Worm (Caenorhabditis elegans): ENCODE results near the gene nimk-1.

Gene nimk-1

ce11 chrII:12570523-12570922 lies 35.0 kb downstream of the nimk-1 start, which contains the start of gene Y38E10A.1:
Gene Y38E10A.1, minus strand, starts transcription at chrII:12570623.
- TF ChIP-seq aly-1 (tag; optimal IDR thresholded peaks at IDR 0.05) (no peak), hnd-1 (tag; optimal IDR thresholded peaks at IDR 0.05) (no peak), flt-1 (GFP tag; IDR thresholded peaks at IDR 0.05) (no peak), scrt-1 (GFP tag; IDR thresholded peaks at IDR 0.05) (no peak), hmg-4 (GFP tag; optimal IDR thresholded peaks at IDR 0.05) (no peak), ceh-36 (tag; optimal IDR thresholded peaks at IDR 0.05) (no peak), ceh-13 (GFP tag; optimal IDR thresholded peaks at IDR 0.05) (no peak), ama-1 (optimal IDR thresholded peaks at IDR 0.05) (no peak)

- TF ChIP-seq aly-1 (tag; optimal IDR thresholded peaks at IDR 0.05), result no peak
- TF ChIP-seq tbx-37 (GFP tag; conservative IDR thresholded peaks at IDR 0.05), result no peak
- TF ChIP-seq ceh-13 (GFP tag; optimal IDR thresholded peaks at IDR 0.05), result no peak
- TF ChIP-seq tra-4 (tag; optimal IDR thresholded peaks at IDR 0.05), result no peak
- no peak for TF ChIP-seq ama-1 (optimal IDR thresholded peaks at IDR 0.05)
- TF ChIP-seq hnd-1 (tag; optimal IDR thresholded peaks at IDR 0.05), result no peak
- no peak for TF ChIP-seq hmg-4 (GFP tag; optimal IDR thresholded peaks at IDR 0.05)
- TF ChIP-seq ceh-36 (tag; optimal IDR thresholded peaks at IDR 0.05), result no peak
- TF ChIP-seq F13C5.2 (tag; optimal IDR thresholded peaks at IDR 0.05), result no peak
- TF ChIP-seq B0310.2 (tag; optimal IDR thresholded peaks at IDR 0.05), result no peak
- no peak for TF ChIP-seq tbx-11 (GFP tag; IDR thresholded peaks at IDR 0.05)
- TF ChIP-seq hmbx-1 (tag; optimal IDR thresholded peaks at IDR 0.05), result no peak
- no peak for TF ChIP-seq pes-1 (GFP tag; IDR thresholded peaks at IDR 0.05)
- no peak for TF ChIP-seq ets-7 (tag; optimal IDR thresholded peaks at IDR 0.05)
- no peak for TF ChIP-seq flt-1 (GFP tag; IDR thresholded peaks at IDR 0.05)
Measured at ce11 chrII:12572760-12573159, 37.2 kb downstream of the nimk-1 start, which contains the start of gene Y38E10A.35. Gene Y38E10A.35, minus strand, starts transcription at chrII:12572860.

- TF ChIP-seq ets-7 (tag; optimal IDR thresholded peaks at IDR 0.05), result no peak
- no peak for TF ChIP-seq ceh-36 (tag; optimal IDR thresholded peaks at IDR 0.05)
- no peak for TF ChIP-seq aly-1 (tag; optimal IDR thresholded peaks at IDR 0.05)
- TF ChIP-seq ceh-13 (GFP tag; optimal IDR thresholded peaks at IDR 0.05), result no peak
- no peak for TF ChIP-seq tbx-11 (GFP tag; IDR thresholded peaks at IDR 0.05)
- TF ChIP-seq sea-1 (GFP tag; conservative IDR thresholded peaks at IDR 0.05), result no peak
- TF ChIP-seq scrt-1 (GFP tag; IDR thresholded peaks at IDR 0.05), result no peak
- TF ChIP-seq hnd-1 (tag; optimal IDR thresholded peaks at IDR 0.05), result no peak
- no peak for TF ChIP-seq pes-1 (GFP tag; IDR thresholded peaks at IDR 0.05)
- no peak for TF ChIP-seq ama-1 (optimal IDR thresholded peaks at IDR 0.05)
- no peak for TF ChIP-seq B0310.2 (tag; optimal IDR thresholded peaks at IDR 0.05)
- no peak for TF ChIP-seq tbx-37 (GFP tag; conservative IDR thresholded peaks at IDR 0.05)
- no peak for TF ChIP-seq flt-1 (GFP tag; IDR thresholded peaks at IDR 0.05)
- no peak for TF ChIP-seq hmg-4 (GFP tag; optimal IDR thresholded peaks at IDR 0.05)
- TF ChIP-seq tra-4 (tag; optimal IDR thresholded peaks at IDR 0.05), result no peak
Measured at ce11 chrII:12573541-12573940, 38.0 kb downstream of the nimk-1 start, which contains the start of gene Y38E10A.2. Gene Y38E10A.2, minus strand, starts transcription at chrII:12573641.

- TF ChIP-seq tbx-37 (GFP tag; conservative IDR thresholded peaks at IDR 0.05), result no peak
- no peak for TF ChIP-seq tra-4 (tag; optimal IDR thresholded peaks at IDR 0.05)
- no peak for TF ChIP-seq hmbx-1 (tag; optimal IDR thresholded peaks at IDR 0.05)
- TF ChIP-seq sea-1 (GFP tag; conservative IDR thresholded peaks at IDR 0.05), result no peak
- TF ChIP-seq flt-1 (GFP tag; IDR thresholded peaks at IDR 0.05), result no peak
- TF ChIP-seq aly-1 (tag; optimal IDR thresholded peaks at IDR 0.05), result no peak
- no peak for TF ChIP-seq hmg-4 (GFP tag; optimal IDR thresholded peaks at IDR 0.05)
- TF ChIP-seq scrt-1 (GFP tag; IDR thresholded peaks at IDR 0.05), result no peak
- TF ChIP-seq ets-7 (tag; optimal IDR thresholded peaks at IDR 0.05), result no peak
- TF ChIP-seq B0310.2 (tag; optimal IDR thresholded peaks at IDR 0.05), result no peak
- TF ChIP-seq ceh-36 (tag; optimal IDR thresholded peaks at IDR 0.05), result no peak
- no peak for TF ChIP-seq ama-1 (optimal IDR thresholded peaks at IDR 0.05)
- TF ChIP-seq pes-1 (GFP tag; IDR thresholded peaks at IDR 0.05), result no peak
- no peak for TF ChIP-seq tbx-11 (GFP tag; IDR thresholded peaks at IDR 0.05)
- no peak for TF ChIP-seq hnd-1 (tag; optimal IDR thresholded peaks at IDR 0.05)
- TF ChIP-seq F13C5.2 (tag; optimal IDR thresholded peaks at IDR 0.05), result no peak
- no peak for TF ChIP-seq ceh-13 (GFP tag; optimal IDR thresholded peaks at IDR 0.05)
Measured at ce11 chrII:12574668-12575067, 39.1 kb downstream of the nimk-1 start, which contains the start of gene Y38E10A.3. Gene Y38E10A.3, minus strand, starts transcription at chrII:12574768.

- TF ChIP-seq pes-1 (GFP tag; IDR thresholded peaks at IDR 0.05) (no peak), tbx-37 (GFP tag; conservative IDR thresholded peaks at IDR 0.05) (no peak), scrt-1 (GFP tag; IDR thresholded peaks at IDR 0.05) (no peak), ceh-36 (tag; optimal IDR thresholded peaks at IDR 0.05) (no peak), ceh-13 (GFP tag; optimal IDR thresholded peaks at IDR 0.05) (no peak), F13C5.2 (tag; optimal IDR thresholded peaks at IDR 0.05) (no peak), tbx-11 (GFP tag; IDR thresholded peaks at IDR 0.05) (no peak), hnd-1 (tag; optimal IDR thresholded peaks at IDR 0.05) (no peak), ets-7 (tag; optimal IDR thresholded peaks at IDR 0.05) (no peak), hmg-4 (GFP tag; optimal IDR thresholded peaks at IDR 0.05) (no peak), flt-1 (GFP tag; IDR thresholded peaks at IDR 0.05) (no peak), aly-1 (tag; optimal IDR thresholded peaks at IDR 0.05) (no peak), ama-1 (optimal IDR thresholded peaks at IDR 0.05) (no peak), sea-1 (GFP tag; conservative IDR thresholded peaks at IDR 0.05) (no peak), B0310.2 (tag; optimal IDR thresholded peaks at IDR 0.05) (no peak)
Measured at ce11 chrII:12577754-12578153, 42.2 kb downstream of the nimk-1 start, which contains the start of gene clec-8. Gene clec-8, minus strand, starts transcription at chrII:12578061.

ce11 chrII:12580952-12581351 lies 45.4 kb downstream of the nimk-1 start, which contains the start of gene clec-4:
Gene clec-4, minus strand, starts transcription at chrII:12581113.
- TF ChIP-seq ceh-13 (GFP tag; optimal IDR thresholded peaks at IDR 0.05) (no peak), flt-1 (GFP tag; IDR thresholded peaks at IDR 0.05) (no peak), aly-1 (tag; optimal IDR thresholded peaks at IDR 0.05) (no peak), ceh-36 (tag; optimal IDR thresholded peaks at IDR 0.05) (no peak), tbx-11 (GFP tag; IDR thresholded peaks at IDR 0.05) (no peak), F13C5.2 (tag; optimal IDR thresholded peaks at IDR 0.05) (no peak), ama-1 (optimal IDR thresholded peaks at IDR 0.05) (no peak), pes-1 (GFP tag; IDR thresholded peaks at IDR 0.05) (no peak), sea-1 (GFP tag; conservative IDR thresholded peaks at IDR 0.05) (no peak)

All from whole organism, early embryonic.